Worm (Caenorhabditis elegans) whole organism, mixed stage, embryonic: ENCODE results near the gene scl-1.

ENCODE experiments used
- elt-3 ChIP-seq: fragments of 150-350 bp; optimal IDR thresholded peaks from 2 replicates; lab custom pipeline; 2014; ENCODE audit warnings: missing biosample characterization, missing genetic modification characterization
- mls-2 ChIP-seq: sonication (generic microtip); optimal IDR thresholded peaks from 2 replicates; lab custom pipeline; 2016; ENCODE audit warnings: mild to moderate bottlenecking, missing genetic modification characterization, moderate library complexity, missing compliant biosample characterization
- nhr-28 ChIP-seq: fragments of 150-350 bp; optimal IDR thresholded peaks from 2 replicates; lab custom pipeline; 2014; ENCODE audit warnings: missing biosample characterization, missing genetic modification characterization
- snpc-4 ChIP-seq: fragments of 150-350 bp; optimal IDR thresholded peaks from 2 replicates; lab custom pipeline; 2014; ENCODE audit warnings: missing biosample characterization, missing genetic modification characterization

- TF ChIP-seq mls-2: no peak
- no peak for TF ChIP-seq snpc-4
- TF ChIP-seq nhr-28: no peak
- no peak for TF ChIP-seq elt-3 (tag; lab: Kevin White, UChicago)
These were observed 35.1 kb upstream of the scl-1 start for ce11 chrIV:13021006-13021405.
